Fruit fly (Drosophila melanogaster) S2 (cell line): ENCODE results near the gene CG13031.

Experiments used
- CG8478 ChIP-seq: fragments of >200 bp; optimal IDR thresholded peaks from 2 replicates; lab custom pipeline; 2018
- CTCF ChIP-seq, 2 experiments: fragments of >200 bp; optimal IDR thresholded peaks; 2 replicates each; lab custom pipeline; 2018

DNA sequence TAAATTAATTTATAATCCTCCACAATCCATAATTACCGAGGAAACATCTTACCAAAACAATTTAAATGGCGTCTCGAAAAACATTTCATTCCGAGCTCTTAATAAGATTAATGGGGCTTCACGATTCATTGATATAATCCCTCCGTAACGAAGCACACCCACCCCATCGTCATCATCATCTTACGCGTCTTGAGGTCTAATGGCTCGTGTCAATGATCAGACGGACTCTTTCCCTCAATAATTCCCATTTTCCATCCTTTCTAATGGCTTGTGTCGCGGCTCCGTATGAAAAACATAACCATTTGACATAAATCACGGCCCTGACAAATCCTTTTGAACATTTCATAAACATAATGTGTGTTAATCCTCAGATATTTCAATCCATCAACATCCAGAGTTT lies 42.2 kb downstream of the CG13031 start:
- no peak for TF ChIP-seq CG8478 (lab: Kevin White, UChicago)
- TF ChIP-seq CTCF (optimal IDR thresholded peaks at IDR 0.05; lab: Kevin White, UChicago): no peak
